Worm (Caenorhabditis elegans) whole organism, young adult: ENCODE results near the gene ZK1307.9.

Source experiments
- F33H1.4 ChIP-seq: fragments of 200-800 bp; sonication (Bioruptor generic); IDR thresholded peaks from 2 replicates; pipeline ENCODE4 v1.3.6; 2022; ENCODE audit warnings: missing genetic modification reagents, missing genetic modification characterization, missing compliant biosample characterization
- F49E8.2 ChIP-seq: sonication (generic microtip); optimal IDR thresholded peaks from 3 replicates; lab custom pipeline; 2017; ENCODE audit warnings: missing genetic modification characterization, mild to moderate bottlenecking, missing compliant biosample characterization, antibody characterized with exemption, moderate library complexity; ENCODE audit not compliant: insufficient read depth
- ZK185.1 ChIP-seq: sonication (generic microtip); optimal IDR thresholded peaks from 2 replicates; lab custom pipeline; 2016; ENCODE audit warnings: mild to moderate bottlenecking, missing genetic modification characterization, missing compliant biosample characterization; ENCODE audit not compliant: poor library complexity, severe bottlenecking
- bed-2 ChIP-seq: fragments of 200-800 bp; sonication (Bioruptor generic); IDR thresholded peaks from 2 replicates; pipeline ENCODE4 v1.3.6; 2022; ENCODE audit warnings: missing genetic modification reagents, missing genetic modification characterization, missing compliant biosample characterization
- nhr-27 ChIP-seq: fragments of 200-800 bp; sonication (Bioruptor generic); optimal IDR thresholded peaks from 2 replicates; lab custom pipeline; 2018; ENCODE audit warnings: mild to moderate bottlenecking, missing genetic modification characterization, moderate library complexity, missing compliant biosample characterization
- snpc-4 ChIP-seq, 5 experiments: fragments of 150-350 bp in 1 of 5; sonication (generic microtip) in 4 of 5; optimal IDR thresholded peaks; 2 replicates each; lab custom pipeline; 2014 to 2018; ENCODE audit warnings: missing genetic modification characterization in 5 of 5, missing biosample characterization in 3 of 5, antibody characterized with exemption in 2 of 5, mild to moderate bottlenecking in 2 of 5, missing compliant biosample characterization in 2 of 5, missing genotype in 2 of 5, moderate library complexity in 2 of 5, missing genetic modification reagents in 1 of 5
- unc-62 ChIP-seq: fragments of 150-350 bp; optimal IDR thresholded peaks from 2 replicates; lab custom pipeline; 2014; ENCODE audit warnings: missing biosample characterization, missing genetic modification reagents, missing genetic modification characterization

ce11 chrII:9668959-9669358 is 19.7 kb downstream of the ZK1307.9 start, which contains the start of gene taf-8:
- TF ChIP-seq unc-62 (GFP tag; lab: Kevin White, UChicago) (no peak), F33H1.4 (GFP tag; lab: Robert Waterston, UW) (no peak), F49E8.2 (tag; lab: Kevin White, UChicago) (no peak), nhr-27 (tag; lab: Kevin White, UChicago) (no peak), bed-2 (GFP tag; lab: Robert Waterston, UW) (no peak), ZK185.1 (no peak), snpc-4 (GFP tag; optimal IDR thresholded peaks at IDR 0.05; lab: Kevin White, UChicago) (no peak), snpc-4 (tag; optimal IDR thresholded peaks at IDR 0.05; lab: Kevin White, UChicago) (no peak)
